Worm (Caenorhabditis elegans): ENCODE results near the gene F32D8.3.

Gene F32D8.3

ce11 chrV:10896706-10897105 is 10.1 kb downstream of the F32D8.3 start:
- TF ChIP-seq unc-62 (GFP tag; optimal IDR thresholded peaks at IDR 0.05): no peak

- TF ChIP-seq unc-62 (GFP tag; optimal IDR thresholded peaks at IDR 0.05): no peak
These were observed 10.3 kb downstream of the F32D8.3 start, which contains the start of gene sec-61.G for ce11 chrV:10897106-10897171. sec-61.G (minus strand) TSS chrV:10897143.

- TF ChIP-seq unc-62 (GFP tag; optimal IDR thresholded peaks at IDR 0.05): no peak
These were observed 10.5 kb downstream of the F32D8.3 start for ce11 chrV:10897172-10897571.

- no peak for TF ChIP-seq unc-62 (GFP tag; optimal IDR thresholded peaks at IDR 0.05)
These were observed 11.5 kb downstream of the F32D8.3 start, which contains the start of gene F32D8.7 for ce11 chrV:10898107-10898506. F32D8.7 (plus strand) TSS chrV:10898435.

ce11 chrV:10898629-10899028 is 12.0 kb downstream of the F32D8.3 start:
- TF ChIP-seq unc-62 (GFP tag; optimal IDR thresholded peaks at IDR 0.05): no peak

ce11 chrV:10901125-10901524 is 14.5 kb downstream of the F32D8.3 start, which contains the start of gene spp-16:
spp-16 (minus strand) TSS chrV:10901303.
- no peak for TF ChIP-seq unc-62 (GFP tag; optimal IDR thresholded peaks at IDR 0.05)

- no peak for TF ChIP-seq unc-62 (GFP tag; optimal IDR thresholded peaks at IDR 0.05)
These were observed 16.0 kb downstream of the F32D8.3 start, which contains the start of gene F32D8.8 for ce11 chrV:10902682-10903081. F32D8.8 (minus strand) TSS chrV:10902782.

- TF ChIP-seq unc-62 (GFP tag; optimal IDR thresholded peaks at IDR 0.05): no peak
These were observed 17.1 kb downstream of the F32D8.3 start, which contains the start of gene F32D8.15 for ce11 chrV:10903748-10904147. F32D8.15 (plus strand) TSS chrV:10904048.

ce11 chrV:10904795-10905194 is 18.2 kb downstream of the F32D8.3 start:
- no peak for TF ChIP-seq unc-62 (GFP tag; optimal IDR thresholded peaks at IDR 0.05)

- TF ChIP-seq unc-62 (GFP tag; optimal IDR thresholded peaks at IDR 0.05): no peak
These were observed 22.4 kb downstream of the F32D8.3 start, which contains the start of gene zzz-1 for ce11 chrV:10909071-10909470. zzz-1 (minus strand) TSS chrV:10909171.

- TF ChIP-seq unc-62 (GFP tag; optimal IDR thresholded peaks at IDR 0.05): no peak
These were observed 23.3 kb downstream of the F32D8.3 start for ce11 chrV:10909959-10910358.

- no peak for TF ChIP-seq unc-62 (GFP tag; optimal IDR thresholded peaks at IDR 0.05)
These were observed 29.3 kb downstream of the F32D8.3 start for ce11 chrV:10915922-10916321.

ce11 chrV:10918373-10918772 is 31.7 kb downstream of the F32D8.3 start, which contains the start of gene F58B4.2:
F58B4.2 (minus strand) TSS chrV:10918473.
- TF ChIP-seq unc-62 (GFP tag; optimal IDR thresholded peaks at IDR 0.05): no peak

ce11 chrV:10921747-10922146 is 35.1 kb downstream of the F32D8.3 start, which contains the start of gene nas-31:
nas-31 (minus strand) TSS chrV:10921847.
- no peak for TF ChIP-seq unc-62 (GFP tag; optimal IDR thresholded peaks at IDR 0.05)

- no peak for TF ChIP-seq unc-62 (GFP tag; optimal IDR thresholded peaks at IDR 0.05)
These were observed 36.6 kb downstream of the F32D8.3 start, which contains the start of gene F58B4.7 for ce11 chrV:10923229-10923628. F58B4.7 (minus strand) TSS chrV:10923329.

ce11 chrV:10924731-10925130 is 38.1 kb downstream of the F32D8.3 start, which contains the start of gene F58B4.6:
F58B4.6 (plus strand) TSS chrV:10925031.
- no peak for TF ChIP-seq unc-62 (GFP tag; optimal IDR thresholded peaks at IDR 0.05)

ce11 chrV:10925658-10926057 is 39.0 kb downstream of the F32D8.3 start:
- TF ChIP-seq unc-62 (GFP tag; optimal IDR thresholded peaks at IDR 0.05): no peak

ce11 chrV:10929511-10929910 is 42.9 kb downstream of the F32D8.3 start, which contains the start of gene F58B4.3:
F58B4.3 (plus strand) TSS chrV:10929811.
- no peak for TF ChIP-seq unc-62 (GFP tag; optimal IDR thresholded peaks at IDR 0.05)
